Fruit fly (Drosophila melanogaster): ENCODE data around the gene Flo2.

The Flo2 gene

dm6 chrX:14848755-14849354 lies 9.7 kb downstream of the Flo2 start, which contains the start of gene CG9522 (continued):
- TF ChIP-seq toy (GFP tag; IDR thresholded peaks at IDR 0.05) (0 out of 2 replicates have a peak, but pooled peaks have one; percentile 21), Atf6 (GFP tag; IDR thresholded peaks at IDR 0.05) (peak; percentile 80), Gug (GFP tag; IDR thresholded peaks at IDR 0.05) (peak; percentile 24; the same call in 2 of the 4 replicates), CG6654 (GFP tag; optimal IDR thresholded peaks at IDR 0.05) (peak; percentile 50), CG6854 (GFP tag; optimal IDR thresholded peaks at IDR 0.05) (peak; percentile 55), sim (GFP tag; IDR thresholded peaks at IDR 0.05) (peak; percentile 82), ATbp (GFP tag; optimal IDR thresholded peaks at IDR 0.05) (peak; percentile 82), cwo (GFP tag; optimal IDR thresholded peaks at IDR 0.05) (peak; percentile 42), CG34224 (GFP tag; IDR thresholded peaks at IDR 0.05; ENCODE audit: partially characterized antibody) (no peak), eve (GFP tag; optimal IDR thresholded peaks at IDR 0.05) (peak in 1 of 2 experiments; percentile 72), CG10654 (GFP tag; optimal IDR thresholded peaks at IDR 0.05) (peak; percentile 40), CG31224 (GFP tag; IDR thresholded peaks at IDR 0.05) (0 out of 2 replicates have a peak, but pooled peaks have one; percentile 32), nom (GFP tag; optimal IDR thresholded peaks at IDR 0.05) (peak; percentile 77), pho (GFP tag; optimal IDR thresholded peaks at IDR 0.05) (peak; percentile 24), MBD-R2 (GFP tag; IDR thresholded peaks at IDR 0.05) (peak; percentile 59; the same call in 1 of the 2 replicates), Vsx1 (GFP tag; optimal IDR thresholded peaks at IDR 0.05) (peak; percentile 60), slbo (GFP tag; IDR thresholded peaks at IDR 0.05) (peak; percentile 76), dati (GFP tag; IDR thresholded peaks at IDR 0.05) (peak; percentile 55; the same call in 1 of the 2 replicates), maf-S (GFP tag; optimal IDR thresholded peaks at IDR 0.05) (peak; percentile 37), Xrp1 (GFP tag; IDR thresholded peaks at IDR 0.05) (peak; percentile 86), ap (GFP tag; IDR thresholded peaks at IDR 0.05) (peak; percentile 69), Nf-YC (tag; optimal IDR thresholded peaks at IDR 0.05) (no peak), CG3726 (GFP tag; IDR thresholded peaks at IDR 0.05) (no peak), CG11723 (GFP tag; optimal IDR thresholded peaks at IDR 0.05) (peak; percentile 48), CG17912 (GFP tag; optimal IDR thresholded peaks at IDR 0.05) (no peak), H2.0 (GFP tag; IDR thresholded peaks at IDR 0.05) (peak; percentile 63), CG10979 (tag; optimal IDR thresholded peaks at IDR 0.05) (peak; percentile 85), kah (GFP tag; optimal IDR thresholded peaks at IDR 0.05) (peak; percentile 10), CG10959 (GFP tag; IDR thresholded peaks at IDR 0.05) (peak; percentile 79), stc (GFP tag; IDR thresholded peaks at IDR 0.05) (peak; percentile 36; the same call in 1 of the 2 replicates), CG6791 (GFP tag; IDR thresholded peaks at IDR 0.05; ENCODE audit: partially characterized antibody) (0 out of 3 replicates have a peak, but pooled peaks have one; percentile 15), btn (GFP tag; optimal IDR thresholded peaks at IDR 0.05) (peak; percentile 6), gcm2 (GFP tag; optimal IDR thresholded peaks at IDR 0.05) (no peak), CG10209 (GFP tag; optimal IDR thresholded peaks at IDR 0.05) (peak; percentile 59), ara (GFP tag; IDR thresholded peaks at IDR 0.05) (peak; percentile 75), peb (GFP tag; IDR thresholded peaks at IDR 0.05) (peak; percentile 68), Awh (GFP tag; IDR thresholded peaks at IDR 0.05) (peak; percentile 87), CG11093 (GFP tag; IDR thresholded peaks at IDR 0.05) (peak; percentile 72), corto (GFP tag; optimal IDR thresholded peaks at IDR 0.05) (peak; percentile 34), Scr (GFP tag; IDR thresholded peaks at IDR 0.05; ENCODE audit: partially characterized antibody) (no peak), B-H2 (GFP tag; optimal IDR thresholded peaks at IDR 0.05) (no peak), NfI (GFP tag; optimal IDR thresholded peaks at IDR 0.05) (peak; percentile 46), slou (GFP tag; optimal IDR thresholded peaks at IDR 0.05) (peak; percentile 19), ssp (GFP tag; IDR thresholded peaks at IDR 0.05) (peak; percentile 59), Hmr (GFP tag; optimal IDR thresholded peaks at IDR 0.05) (peak; percentile 58), CG11695 (GFP tag; IDR thresholded peaks at IDR 0.05) (peak; percentile 58; the same call in 2 of the 3 replicates), Eip74EF (GFP tag; optimal IDR thresholded peaks at IDR 0.05) (peak in 1 of 2 experiments; percentile 55), eyg (GFP tag; optimal IDR thresholded peaks at IDR 0.05) (no peak), ttk (GFP tag; IDR thresholded peaks at IDR 0.05) (peak; percentile 61; the same call in 1 of the 2 replicates)
